Fruit fly (Drosophila melanogaster): ENCODE data around the gene Oat.
A peak's percentile ranks its signal among the peaks of the same experiment; 100 is the strongest.

The Oat gene

DNA sequence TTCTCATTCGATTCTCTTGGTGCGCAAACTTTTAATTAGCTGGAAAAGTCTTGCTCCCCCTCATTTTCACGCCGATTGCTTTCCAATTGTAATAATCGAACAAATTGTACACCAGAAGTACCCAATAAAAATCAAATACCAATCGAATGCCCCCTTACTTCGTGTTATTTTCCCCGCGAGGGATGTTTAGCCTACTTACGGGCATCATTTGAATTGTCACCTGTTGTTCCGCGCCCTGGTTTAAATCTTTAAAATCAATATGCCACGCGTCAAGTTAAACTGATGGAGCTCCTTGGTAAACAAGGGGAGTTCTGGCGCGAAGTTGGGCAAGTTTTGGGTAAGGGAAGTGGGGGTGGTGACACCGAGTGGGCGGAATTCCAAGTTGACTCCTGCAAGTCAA is 3.4 kb downstream of the Oat start (continued):
- TF ChIP-seq Usf (GFP tag; optimal IDR thresholded peaks at IDR 0.05) (no peak), Doc3 (GFP tag; IDR thresholded peaks at IDR 0.05; ENCODE audit: partially characterized antibody) (no peak), vfl (GFP tag; optimal IDR thresholded peaks at IDR 0.05) (no peak), h (optimal IDR thresholded peaks at IDR 0.05) (no peak), CG9817 (tag; optimal IDR thresholded peaks at IDR 0.05) (no peak), Dip3 (GFP tag; optimal IDR thresholded peaks at IDR 0.05) (no peak), Nf-YB (GFP tag; optimal IDR thresholded peaks at IDR 0.05) (no peak), CG31365 (tag; optimal IDR thresholded peaks at IDR 0.05) (no peak), H15 (GFP tag; IDR thresholded peaks at IDR 0.05) (0 out of 3 replicates have a peak, but pooled peaks have one; percentile 14), HLH3B (GFP tag; IDR thresholded peaks at IDR 0.05) (no peak), B-H2 (GFP tag; optimal IDR thresholded peaks at IDR 0.05) (no peak), CG3163 (GFP tag; optimal IDR thresholded peaks at IDR 0.05) (no peak), br (optimal IDR thresholded peaks at IDR 0.05) (no peak), Xbp1 (GFP tag; optimal IDR thresholded peaks at IDR 0.05) (no peak), CG9215 (GFP tag; IDR thresholded peaks at IDR 0.05) (no peak), E2f2 (GFP tag; IDR thresholded peaks at IDR 0.05) (peak; percentile 31; the same call in 1 of the 2 replicates), CG7963 (GFP tag; IDR thresholded peaks at IDR 0.05; ENCODE audit: partially characterized antibody) (0 out of 3 replicates have a peak, but pooled peaks have one; percentile 16), CG14050 (GFP tag; IDR thresholded peaks at IDR 0.05) (no peak), ewg (GFP tag; optimal IDR thresholded peaks at IDR 0.05) (no peak), D19B (GFP tag; optimal IDR thresholded peaks at IDR 0.05) (no peak), Fer3 (tag; optimal IDR thresholded peaks at IDR 0.05) (no peak), CG12391 (tag; optimal IDR thresholded peaks at IDR 0.05) (no peak), grn (GFP tag; optimal IDR thresholded peaks at IDR 0.05) (no peak), CG11723 (GFP tag; optimal IDR thresholded peaks at IDR 0.05) (no peak), Nf-YC (tag; optimal IDR thresholded peaks at IDR 0.05) (no peak), ci (GFP tag; IDR thresholded peaks at IDR 0.05) (no peak), chm (GFP tag; IDR thresholded peaks at IDR 0.05) (no peak), tap (tag; optimal IDR thresholded peaks at IDR 0.05) (no peak), zen (tag; optimal IDR thresholded peaks at IDR 0.05) (no peak), ind (GFP tag; optimal IDR thresholded peaks at IDR 0.05) (no peak), CG8924 (tag; optimal IDR thresholded peaks at IDR 0.05) (no peak), grau (tag; optimal IDR thresholded peaks at IDR 0.05) (no peak), Deaf1 (tag; optimal IDR thresholded peaks at IDR 0.05) (no peak), CG3407 (GFP tag; optimal IDR thresholded peaks at IDR 0.05) (no peak), gt (GFP tag; IDR thresholded peaks at IDR 0.05) (no peak), sens-2 (GFP tag; IDR thresholded peaks at IDR 0.05) (no peak), CG4328 (GFP tag; optimal IDR thresholded peaks at IDR 0.05) (no peak), E2f1 (GFP tag; IDR thresholded peaks at IDR 0.05) (no peak), CG3726 (GFP tag; IDR thresholded peaks at IDR 0.05) (no peak), CG11456 (GFP tag; IDR thresholded peaks at IDR 0.05) (no peak), pzg (GFP tag; optimal IDR thresholded peaks at IDR 0.05) (no peak), ato (GFP tag; IDR thresholded peaks at IDR 0.05; ENCODE audit: partially characterized antibody) (no peak), en (GFP tag; optimal IDR thresholded peaks at IDR 0.05) (no peak), tna (GFP tag; IDR thresholded peaks at IDR 0.05; ENCODE audit: partially characterized antibody) (no peak), Six4 (GFP tag; optimal IDR thresholded peaks at IDR 0.05) (no peak), CG1832 (GFP tag; optimal IDR thresholded peaks at IDR 0.05) (no peak), Gug (GFP tag; IDR thresholded peaks at IDR 0.05) (no peak), bigmax (GFP tag; optimal IDR thresholded peaks at IDR 0.05) (no peak), Bgb (GFP tag; IDR thresholded peaks at IDR 0.05; ENCODE audit: partially characterized antibody) (0 out of 2 replicates have a peak, but pooled peaks have one; percentile 18), CG11560 (tag; IDR thresholded peaks at IDR 0.05) (peak; percentile 83; the same call in 2 of the 3 replicates), Chrac-16 (GFP tag; optimal IDR thresholded peaks at IDR 0.05) (no peak), Dll (GFP tag; IDR thresholded peaks at IDR 0.05; ENCODE audit: partially characterized antibody) (no peak)

All from whole organism, embryonic.